Worm (Caenorhabditis elegans): ENCODE measurements around the gene F10C5.3.

Gene F10C5.3

DNA sequence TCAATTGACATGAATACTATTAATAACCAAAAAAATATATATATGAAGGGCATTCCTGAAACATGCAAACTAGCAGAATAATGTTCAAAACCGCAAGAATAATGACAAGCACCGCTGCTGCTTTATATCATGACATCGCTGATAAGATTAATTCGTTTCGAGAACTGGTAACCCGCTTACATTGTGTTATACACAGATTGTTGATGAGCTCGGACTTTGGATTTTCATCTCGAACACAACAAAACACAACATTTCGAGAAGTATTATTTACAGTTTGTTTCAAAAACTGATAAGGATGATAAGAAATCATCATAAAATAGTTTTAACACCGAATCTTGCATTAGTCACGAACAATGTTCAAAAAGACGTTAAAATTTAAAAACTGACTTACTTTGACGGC, 47.2 kb downstream of the F10C5.3 start:
- no peak for TF ChIP-seq unc-42 (tag; optimal IDR thresholded peaks at IDR 0.05)
- no peak for TF ChIP-seq tbx-2 (tag; optimal IDR thresholded peaks at IDR 0.05)
- TF ChIP-seq ama-1 (optimal IDR thresholded peaks at IDR 0.05) = no peak
- no peak for TF ChIP-seq zip-5 (tag; optimal IDR thresholded peaks at IDR 0.05)
- TF ChIP-seq ref-2 (tag; optimal IDR thresholded peaks at IDR 0.05) = no peak
- no peak for TF ChIP-seq fkh-6 (tag; optimal IDR thresholded peaks at IDR 0.05)
- no peak for TF ChIP-seq ceh-45 (GFP tag; IDR thresholded peaks at IDR 0.05)
- TF ChIP-seq ceh-30 (tag; optimal IDR thresholded peaks at IDR 0.05) = no peak
- no peak for TF ChIP-seq ceh-6 (GFP tag; optimal IDR thresholded peaks at IDR 0.05)
- no peak for TF ChIP-seq pha-4 (tag; optimal IDR thresholded peaks at IDR 0.05)
- TF ChIP-seq C38D4.7 (GFP tag; optimal IDR thresholded peaks at IDR 0.05) = no peak
- TF ChIP-seq ets-4 (tag; optimal IDR thresholded peaks at IDR 0.05) = no peak
- TF ChIP-seq lim-6 (tag; optimal IDR thresholded peaks at IDR 0.05) = no peak
- TF ChIP-seq ceh-22 (tag; optimal IDR thresholded peaks at IDR 0.05) = no peak
- no peak for TF ChIP-seq ceh-9 (tag; optimal IDR thresholded peaks at IDR 0.05)
- no peak for TF ChIP-seq ceh-34 (tag; optimal IDR thresholded peaks at IDR 0.05)
- no peak for TF ChIP-seq pha-2 (tag; optimal IDR thresholded peaks at IDR 0.05)
- no peak for TF ChIP-seq lin-11 (tag; optimal IDR thresholded peaks at IDR 0.05)

DNA sequence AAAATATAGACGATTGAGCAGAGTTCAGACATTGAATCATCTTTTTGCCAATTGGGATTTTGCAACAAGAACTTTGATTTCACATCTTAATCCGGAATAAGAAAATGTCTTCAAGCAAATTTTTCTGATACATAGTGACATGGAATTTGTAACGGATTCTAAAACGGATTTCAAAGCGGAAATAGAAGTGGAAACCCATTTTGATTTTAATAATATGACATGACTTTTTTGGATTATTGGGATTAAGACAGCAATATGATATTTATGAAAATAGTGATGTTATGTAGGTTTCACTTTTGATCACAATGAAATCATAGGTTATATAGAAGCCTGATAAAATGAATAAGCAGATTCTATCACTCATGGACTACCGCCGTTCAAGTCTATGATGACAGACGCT, 48.5 kb downstream of the F10C5.3 start:
- no peak for TF ChIP-seq ceh-9 (tag; optimal IDR thresholded peaks at IDR 0.05)
- TF ChIP-seq elt-4 (tag; optimal IDR thresholded peaks at IDR 0.05) = no peak
- TF ChIP-seq mec-3 (tag; optimal IDR thresholded peaks at IDR 0.05; ENCODE audit: borderline replicate concordance) = no peak
- no peak for TF ChIP-seq ceh-34 (tag; optimal IDR thresholded peaks at IDR 0.05)
- no peak for TF ChIP-seq ztf-16 (tag; optimal IDR thresholded peaks at IDR 0.05)
- no peak for TF ChIP-seq ceh-48 (tag; optimal IDR thresholded peaks at IDR 0.05)
- no peak for TF ChIP-seq ceh-31 (tag; optimal IDR thresholded peaks at IDR 0.05)
- TF ChIP-seq pha-2 (tag; optimal IDR thresholded peaks at IDR 0.05) = no peak
